Worm (Caenorhabditis elegans): ENCODE data around the gene nlp-43.

The nlp-43 gene

DNA sequence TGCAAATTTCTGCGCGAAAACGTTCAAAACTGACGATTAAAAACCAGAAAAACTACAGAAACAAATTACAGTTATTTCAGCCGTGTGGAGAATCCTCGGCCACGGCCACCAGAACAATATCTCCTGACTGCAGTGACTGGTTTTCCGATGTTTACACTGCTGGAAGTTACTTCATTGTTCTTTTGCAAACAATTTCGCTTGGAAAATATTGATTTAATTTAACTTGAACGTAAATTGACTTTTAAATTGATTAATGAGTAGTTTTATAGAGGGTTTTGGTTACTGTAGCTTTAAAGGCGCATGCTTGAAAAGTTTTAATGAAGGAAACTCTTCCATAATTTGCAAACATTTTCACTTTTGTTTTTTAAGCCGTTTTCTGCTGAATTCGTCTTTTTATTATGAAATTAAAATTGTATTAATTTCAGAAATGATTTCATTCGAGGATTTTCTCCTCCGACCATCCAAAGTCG lies 43.2 kb upstream of the nlp-43 start, which contains the start of gene smcr-8:
Gene smcr-8 (plus strand): TSS at position 420 of the 470 bp plus-strand sequence.
- TF ChIP-seq dpl-1 (GFP tag; optimal IDR thresholded peaks at IDR 0.05) (peak in 1 of 3 experiments; percentile 14), lsy-2 (tag; optimal IDR thresholded peaks at IDR 0.05) (peak in 1 of 2 experiments; percentile 28), ceh-90 (tag; optimal IDR thresholded peaks at IDR 0.05) (peak; percentile 23), vab-15 (tag; optimal IDR thresholded peaks at IDR 0.05) (no peak), hlh-4 (tag; optimal IDR thresholded peaks at IDR 0.05) (no peak), rnt-1 (tag; optimal IDR thresholded peaks at IDR 0.05) (peak; percentile 27), mep-1 (tag; optimal IDR thresholded peaks at IDR 0.05) (no peak), efl-1 (optimal IDR thresholded peaks at IDR 0.05) (no peak), efl-1 (GFP tag; optimal IDR thresholded peaks at IDR 0.05 in 1 of 2) (peak; percentile 39 to 58), lin-35 (GFP tag; optimal IDR thresholded peaks at IDR 0.05) (peak in 1 of 2 experiments; percentile 2)

- TF ChIP-seq Y116A8C.19 (tag; optimal IDR thresholded peaks at IDR 0.05; ENCODE audit: borderline replicate concordance) = no peak
- TF ChIP-seq unc-130 (tag; optimal IDR thresholded peaks at IDR 0.05) = no peak
- TF ChIP-seq mep-1 (tag; optimal IDR thresholded peaks at IDR 0.05) = no peak
- TF ChIP-seq hlh-17 (GFP tag; optimal IDR thresholded peaks at IDR 0.05; ENCODE audit: borderline replicate concordance) = no peak
- no peak for TF ChIP-seq lin-35 (GFP tag; optimal IDR thresholded peaks at IDR 0.05)
- TF ChIP-seq grh-1 (GFP tag; IDR thresholded peaks at IDR 0.05) = no peak
- TF ChIP-seq C34B4.2 (tag; optimal IDR thresholded peaks at IDR 0.05) = no peak
- TF ChIP-seq fos-1 (tag; optimal IDR thresholded peaks at IDR 0.05) = no peak
- TF ChIP-seq nhr-11 (tag; optimal IDR thresholded peaks at IDR 0.05) = no peak
- no peak for TF ChIP-seq nhr-47 (tag; optimal IDR thresholded peaks at IDR 0.05)
- TF ChIP-seq nhr-28 (tag; optimal IDR thresholded peaks at IDR 0.05) = no peak
- no peak for TF ChIP-seq ceh-82 (tag; optimal IDR thresholded peaks at IDR 0.05)
- TF ChIP-seq ceh-63 (GFP tag; optimal IDR thresholded peaks at IDR 0.05) = no peak
- TF ChIP-seq mab-9 (GFP tag; IDR thresholded peaks at IDR 0.05) = no peak
- no peak for TF ChIP-seq mef-2 (tag; optimal IDR thresholded peaks at IDR 0.05)
- no peak for TF ChIP-seq F16B12.6 (tag; optimal IDR thresholded peaks at IDR 0.05)
- TF ChIP-seq tlp-1 (tag; optimal IDR thresholded peaks at IDR 0.05) = no peak
- no peak for TF ChIP-seq ztf-11 (tag; optimal IDR thresholded peaks at IDR 0.05)
- TF ChIP-seq unc-98 (GFP tag; IDR thresholded peaks at IDR 0.05) = no peak
Observed at ce11 chrIII:5002231-5002630, 40.0 kb upstream of the nlp-43 start, which contains the start of gene R144.10. Gene R144.10, minus strand, starts transcription at chrIII:5002331.

- TF ChIP-seq nhr-237 (tag; optimal IDR thresholded peaks at IDR 0.05) = no peak
- TF ChIP-seq efl-1 (optimal IDR thresholded peaks at IDR 0.05) = no peak
- TF ChIP-seq efl-1 (GFP tag; optimal IDR thresholded peaks at IDR 0.05 in 1 of 2) = peak in 1 of 2 experiments; percentile 9
Observed at ce11 chrIII:5004621-5005020, 37.6 kb upstream of the nlp-43 start, which contains the start of gene R144.6. Gene R144.6, minus strand, starts transcription at chrIII:5004721.

ce11 chrIII:5006881-5007280 lies 35.3 kb upstream of the nlp-43 start, which contains the start of gene R144.12:
Gene R144.12, minus strand, starts transcription at chrIII:5006981.
- TF ChIP-seq Y116A8C.19 (tag; optimal IDR thresholded peaks at IDR 0.05; ENCODE audit: borderline replicate concordance) = no peak
- TF ChIP-seq lir-3 (tag; optimal IDR thresholded peaks at IDR 0.05; ENCODE audit: poor library complexity) = no peak
- TF ChIP-seq dsc-1 (tag; optimal IDR thresholded peaks at IDR 0.05) = no peak
- TF ChIP-seq snpc-4 (tag; optimal IDR thresholded peaks at IDR 0.05) = no peak
- TF ChIP-seq nhr-20 (tag; optimal IDR thresholded peaks at IDR 0.05) = no peak
- no peak for TF ChIP-seq nhr-76 (tag; optimal IDR thresholded peaks at IDR 0.05)
- no peak for TF ChIP-seq lin-35 (GFP tag; optimal IDR thresholded peaks at IDR 0.05)
- no peak for TF ChIP-seq nhr-237 (tag; optimal IDR thresholded peaks at IDR 0.05)
- no peak for TF ChIP-seq grh-1 (GFP tag; IDR thresholded peaks at IDR 0.05)
- TF ChIP-seq ceh-88 (GFP tag; IDR thresholded peaks at IDR 0.05) = no peak

DNA sequence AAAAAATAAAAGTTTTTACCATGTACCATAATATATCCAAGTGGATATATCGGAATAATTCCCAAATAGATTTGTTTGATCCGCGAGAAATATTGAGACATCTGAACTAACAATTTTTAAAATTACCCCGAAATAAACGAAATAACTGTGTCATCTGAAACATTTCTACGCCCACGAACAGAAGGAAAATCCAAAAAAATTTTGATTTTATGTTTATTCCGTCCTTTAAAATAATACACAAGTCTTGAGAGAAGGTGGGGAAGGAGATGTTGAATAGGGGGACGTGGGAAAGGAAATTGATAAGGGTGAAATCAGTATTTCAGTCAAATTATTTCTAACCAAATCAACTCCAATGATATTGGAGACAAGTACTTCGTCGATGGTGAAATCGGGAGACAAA lies 33.5 kb upstream of the nlp-43 start, which contains the start of gene R144.11:
Gene R144.11 (minus strand): TSS at position 101 of the 400 bp plus-strand sequence.
- TF ChIP-seq nhr-19 (GFP tag; conservative IDR thresholded peaks at IDR 0.05) = no peak
- TF ChIP-seq lir-3 (tag; optimal IDR thresholded peaks at IDR 0.05; ENCODE audit: poor library complexity) = no peak
- no peak for TF ChIP-seq efl-1 (optimal IDR thresholded peaks at IDR 0.05)
- peak in 1 of 2 experiments; percentile 30 for TF ChIP-seq efl-1 (GFP tag; optimal IDR thresholded peaks at IDR 0.05 in 1 of 2)
- TF ChIP-seq aly-2 (tag; optimal IDR thresholded peaks at IDR 0.05) = peak; percentile 79
- TF ChIP-seq zip-4 (GFP tag; optimal IDR thresholded peaks at IDR 0.05) = no peak
- no peak for TF ChIP-seq unc-30 (tag; optimal IDR thresholded peaks at IDR 0.05)
- TF ChIP-seq egl-27 (tag; optimal IDR thresholded peaks at IDR 0.05) = no peak
- TF ChIP-seq ceh-90 (tag; optimal IDR thresholded peaks at IDR 0.05) = no peak
- no peak for TF ChIP-seq Y116A8C.19 (tag; optimal IDR thresholded peaks at IDR 0.05; ENCODE audit: borderline replicate concordance)
- TF ChIP-seq rnt-1 (tag; optimal IDR thresholded peaks at IDR 0.05) = no peak
- peak; percentile 31 for TF ChIP-seq nhr-85 (tag)
